Fruit fly (Drosophila melanogaster): ENCODE measurements around the gene TfIIA-L.

TfIIA-L gene

dm6 chr3R:27245401-27245757 is 5.5 kb upstream of the TfIIA-L start (continued):
- peak; percentile 13 for TF ChIP-seq pros (GFP tag; optimal IDR thresholded peaks at IDR 0.05)
- TF ChIP-seq otp (GFP tag; IDR thresholded peaks at IDR 0.05), result no peak
- TF ChIP-seq sens-2 (GFP tag; IDR thresholded peaks at IDR 0.05), result no peak
- TF ChIP-seq chm (GFP tag; IDR thresholded peaks at IDR 0.05), result no peak
- no peak for TF ChIP-seq CTCF (GFP tag; optimal IDR thresholded peaks at IDR 0.05)
- no peak for TF ChIP-seq CG13296 (GFP tag; optimal IDR thresholded peaks at IDR 0.05)
- peak; percentile 10 for TF ChIP-seq nmo (GFP tag; optimal IDR thresholded peaks at IDR 0.05)
- TF ChIP-seq dmrt11E (tag; optimal IDR thresholded peaks at IDR 0.05), result no peak
- TF ChIP-seq CG3838 (GFP tag; optimal IDR thresholded peaks at IDR 0.05), result no peak
- TF ChIP-seq CG6765 (GFP tag; optimal IDR thresholded peaks at IDR 0.05), result no peak
- TF ChIP-seq CG7987 (GFP tag; optimal IDR thresholded peaks at IDR 0.05), result no peak
- no peak for TF ChIP-seq CG3407 (GFP tag; optimal IDR thresholded peaks at IDR 0.05)
- no peak for TF ChIP-seq fd3F (GFP tag; optimal IDR thresholded peaks at IDR 0.05)
- TF ChIP-seq en (GFP tag; optimal IDR thresholded peaks at IDR 0.05), result no peak
- TF ChIP-seq sens (GFP tag), result no peak
- no peak for TF ChIP-seq CG12104 (GFP tag; optimal IDR thresholded peaks at IDR 0.05)
- TF ChIP-seq cg (GFP tag; optimal IDR thresholded peaks at IDR 0.05), result peak; percentile 70
- TF ChIP-seq CG30020 (tag; optimal IDR thresholded peaks at IDR 0.05), result no peak
- peak; percentile 5 for TF ChIP-seq CG3281 (GFP tag; optimal IDR thresholded peaks at IDR 0.05)
- no peak for TF ChIP-seq CG18476 (GFP tag; optimal IDR thresholded peaks at IDR 0.05)
- no peak for TF ChIP-seq Meics (GFP tag; optimal IDR thresholded peaks at IDR 0.05)
- no peak for TF ChIP-seq mam (GFP tag; optimal IDR thresholded peaks at IDR 0.05)
- no peak for TF ChIP-seq fru (optimal IDR thresholded peaks at IDR 0.05)
- TF ChIP-seq tap (tag; optimal IDR thresholded peaks at IDR 0.05), result no peak
- no peak for TF ChIP-seq Neu2 (GFP tag; optimal IDR thresholded peaks at IDR 0.05; ENCODE audit: borderline replicate concordance)
- TF ChIP-seq CG10462 (GFP tag; optimal IDR thresholded peaks at IDR 0.05), result no peak
- TF ChIP-seq CG10959 (GFP tag; IDR thresholded peaks at IDR 0.05), result no peak
- no peak for TF ChIP-seq insv (GFP tag; optimal IDR thresholded peaks at IDR 0.05)
- TF ChIP-seq nom (GFP tag; optimal IDR thresholded peaks at IDR 0.05), result no peak
- TF ChIP-seq Dfd (GFP tag; optimal IDR thresholded peaks at IDR 0.05), result no peak
- TF ChIP-seq CG18011 (GFP tag; optimal IDR thresholded peaks at IDR 0.05), result no peak

DNA sequence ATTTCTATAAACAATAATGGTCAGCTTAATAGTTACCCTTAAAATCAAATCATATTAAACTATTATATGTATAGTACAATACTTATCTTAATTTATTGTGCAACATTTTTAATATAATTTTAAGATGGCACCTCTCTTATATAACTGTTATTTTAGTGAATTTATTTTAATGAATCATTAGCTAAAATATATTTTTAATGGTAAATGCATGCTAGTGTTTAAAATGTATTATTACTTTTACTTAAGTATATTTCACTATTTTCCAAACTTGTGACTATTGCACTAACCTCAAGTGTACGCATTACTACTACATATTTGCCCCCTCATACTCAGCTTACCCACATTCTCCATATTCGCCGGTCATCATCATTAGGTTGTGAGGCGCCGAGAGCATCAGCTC is 4.6 kb upstream of the TfIIA-L start:
- TF ChIP-seq Adf1 (GFP tag; IDR thresholded peaks at IDR 0.05) (no peak), Side (GFP tag; optimal IDR thresholded peaks at IDR 0.05) (no peak), disco-r (GFP tag; optimal IDR thresholded peaks at IDR 0.05) (no peak), esg (GFP tag; conservative IDR thresholded peaks at IDR 0.05) (peak; percentile 68), eve (GFP tag; optimal IDR thresholded peaks at IDR 0.05) (no peak), ken (GFP tag; IDR thresholded peaks at IDR 0.05) (no peak), CG13624 (GFP tag; optimal IDR thresholded peaks at IDR 0.05) (no peak), CG5180 (GFP tag; optimal IDR thresholded peaks at IDR 0.05) (peak; percentile 48), CG3838 (GFP tag; optimal IDR thresholded peaks at IDR 0.05) (no peak), org-1 (GFP tag; optimal IDR thresholded peaks at IDR 0.05) (peak; percentile 53), fd3F (GFP tag; optimal IDR thresholded peaks at IDR 0.05) (peak; percentile 64), tup (GFP tag; optimal IDR thresholded peaks at IDR 0.05) (no peak), hth (optimal IDR thresholded peaks at IDR 0.05) (no peak), CG31365 (tag; optimal IDR thresholded peaks at IDR 0.05) (no peak), Deaf1 (tag; optimal IDR thresholded peaks at IDR 0.05) (peak; percentile 75), CG16863 (GFP tag; optimal IDR thresholded peaks at IDR 0.05) (no peak), fd96Cb (tag; optimal IDR thresholded peaks at IDR 0.05) (peak; percentile 78), kni (GFP tag; optimal IDR thresholded peaks at IDR 0.05) (no peak), CG10431 (GFP tag; optimal IDR thresholded peaks at IDR 0.05) (peak; percentile 27), CG4328 (GFP tag; optimal IDR thresholded peaks at IDR 0.05) (peak; percentile 72), D19A (tag; optimal IDR thresholded peaks at IDR 0.05) (peak; percentile 89), Camta (GFP tag; optimal IDR thresholded peaks at IDR 0.05) (no peak), CG33557 (GFP tag; optimal IDR thresholded peaks at IDR 0.05) (peak; percentile 89), Nf-YA (GFP tag; IDR thresholded peaks at IDR 0.05) (no peak), tll (GFP tag; optimal IDR thresholded peaks at IDR 0.05) (no peak)

All from whole organism, embryonic.